Fruit fly (Drosophila melanogaster): ENCODE measurements around the gene MICU3.

DNA sequence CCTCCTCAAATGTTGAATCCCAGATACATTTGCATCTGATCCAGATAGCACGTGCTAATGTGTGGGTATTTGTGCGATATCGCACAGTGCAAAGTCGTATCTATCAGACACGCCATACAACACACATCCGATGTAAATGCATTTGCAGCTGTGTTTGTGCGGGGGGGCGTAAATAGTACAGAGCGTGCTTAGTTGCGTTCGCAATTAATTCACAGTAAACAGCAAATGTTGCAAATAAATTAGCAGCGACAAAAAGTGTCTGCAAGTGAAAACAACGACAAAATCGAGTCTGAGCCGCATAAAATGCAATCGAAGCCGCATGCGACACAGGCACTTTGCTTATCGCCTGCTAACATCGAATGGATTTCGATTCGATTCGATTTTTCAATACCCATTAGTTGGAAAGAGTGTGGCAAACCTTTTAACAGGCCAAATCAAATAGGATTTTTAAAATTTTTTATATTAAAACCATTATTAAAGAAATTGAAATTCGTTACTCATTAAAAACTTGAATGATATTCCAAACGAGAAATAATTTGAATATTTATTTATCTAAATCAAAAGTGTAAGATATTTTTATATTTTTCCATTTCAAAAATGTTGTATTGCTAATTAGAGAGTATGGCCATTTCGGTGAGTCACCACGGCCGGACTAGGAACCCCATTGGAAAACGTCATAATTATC, 39.2 kb upstream of the MICU3 start:
- no peak for TF ChIP-seq CTCF (optimal IDR thresholded peaks at IDR 0.05)
- no peak for TF ChIP-seq CG8478 (optimal IDR thresholded peaks at IDR 0.05)
